Fruit fly (Drosophila melanogaster) whole organism, embryonic: ENCODE results near the gene Usp30.

Experiments
- ATbp ChIP-seq: fragments of 200-800 bp; sonication (Bioruptor generic); optimal IDR thresholded peaks from 2 replicates; lab custom pipeline; 2017; ENCODE audit warnings: missing biosample characterization, mild to moderate bottlenecking, missing genetic modification characterization, missing genetic modification reagents
- Asciz ChIP-seq: fragments of 200-800 bp; sonication (Bioruptor generic); optimal IDR thresholded peaks from 2 replicates; lab custom pipeline; 2017; ENCODE audit warnings: missing biosample characterization, mild to moderate bottlenecking, missing genetic modification characterization, missing genetic modification reagents
- Awh ChIP-seq: fragments of 200-800 bp; sonication (Bioruptor generic); IDR thresholded peaks from 2 replicates; pipeline ENCODE4, ENCODE4 v1.3.6; 2022; ENCODE audit warnings: missing biosample characterization, missing genetic modification characterization
- Bgb ChIP-seq: fragments of 200-800 bp; sonication (Bioruptor generic); IDR thresholded peaks from 2 replicates; pipeline ENCODE4 v1.3.6; 2022; ENCODE audit warnings: missing biosample characterization, missing genetic modification characterization; ENCODE audit not compliant: partially characterized antibody
- CG10959 ChIP-seq: fragments of 200-800 bp; sonication (Bioruptor generic); IDR thresholded peaks from 2 replicates; pipeline ENCODE4 v1.3.6; 2022; ENCODE audit warnings: missing biosample characterization, missing genetic modification characterization
- CG12236 ChIP-seq: fragments of 200-800 bp; sonication (Bioruptor generic); optimal IDR thresholded peaks from 2 replicates; lab custom pipeline; 2016; ENCODE audit warnings: missing biosample characterization, missing genetic modification characterization
- CG1602 ChIP-seq: fragments of 200-800 bp; sonication (Bioruptor generic); optimal IDR thresholded peaks from 3 replicates; lab custom pipeline; 2016; ENCODE audit warnings: missing biosample characterization, missing genetic modification characterization
- CG1832 ChIP-seq: fragments of 200-800 bp; sonication (Bioruptor generic); optimal IDR thresholded peaks from 2 replicates; lab custom pipeline; 2017; ENCODE audit warnings: missing biosample characterization, mild to moderate bottlenecking, missing genetic modification characterization, inconsistent platforms
- CG18476 ChIP-seq: fragments of 200-800 bp; sonication (Bioruptor generic); optimal IDR thresholded peaks from 2 replicates; lab custom pipeline; 2016; ENCODE audit warnings: missing biosample characterization, mild to moderate bottlenecking, missing genetic modification characterization
- CG2202 ChIP-seq: fragments of 200-800 bp; sonication (Bioruptor generic); optimal IDR thresholded peaks from 2 replicates; lab custom pipeline; 2018; ENCODE audit warnings: missing biosample characterization, mild to moderate bottlenecking, missing genetic modification characterization
- CG32767 ChIP-seq: fragments of 200-800 bp; sonication (Bioruptor generic); IDR thresholded peaks from 2 replicates; pipeline ENCODE4 v1.3.6; 2022; ENCODE audit warnings: missing biosample characterization, missing genetic modification characterization
- CG6683 ChIP-seq: fragments of 200-800 bp; sonication (Bioruptor generic); optimal IDR thresholded peaks from 2 replicates; lab custom pipeline; 2017; ENCODE audit warnings: missing biosample characterization, mild to moderate bottlenecking, missing genetic modification characterization, missing genetic modification reagents
- CG6813 ChIP-seq: fragments of 200-800 bp; sonication (Bioruptor generic); optimal IDR thresholded peaks from 2 replicates; lab custom pipeline; 2017; ENCODE audit warnings: missing biosample characterization, missing genetic modification characterization, mild to moderate bottlenecking, moderate library complexity, missing genetic modification reagents
- CG7963 ChIP-seq: fragments of 200-800 bp; sonication (Bioruptor generic); IDR thresholded peaks from 3 replicates; pipeline ENCODE4 v1.3.6; 2022; ENCODE audit warnings: missing biosample characterization, missing genetic modification characterization; ENCODE audit not compliant: partially characterized antibody
- CG9932 ChIP-seq: fragments of 200-800 bp; sonication (Bioruptor generic); IDR thresholded peaks from 2 replicates; pipeline ENCODE4 v1.3.6; 2022; ENCODE audit warnings: missing biosample characterization, missing genetic modification characterization
- Dek ChIP-seq: fragments of 200-800 bp; sonication (Bioruptor generic); optimal IDR thresholded peaks from 3 replicates; lab custom pipeline; 2019; ENCODE audit warnings: missing biosample characterization, mild to moderate bottlenecking, missing genetic modification characterization, moderate library complexity
- Doc3 ChIP-seq: fragments of 200-800 bp; sonication (Bioruptor generic); IDR thresholded peaks from 3 replicates; pipeline ENCODE4 v1.3.6; 2022; ENCODE audit warnings: missing biosample characterization, missing genetic modification characterization; ENCODE audit not compliant: partially characterized antibody
- Ets65A ChIP-seq: fragments of 200-800 bp; sonication (Bioruptor generic); peaks from one replicate; lab custom pipeline; 2016; ENCODE audit warnings: missing biosample characterization, missing genetic modification characterization
- Hmr ChIP-seq: fragments of 200-800 bp; sonication (Bioruptor generic); optimal IDR thresholded peaks from 3 replicates; lab custom pipeline; 2017; ENCODE audit warnings: mild to moderate bottlenecking, missing biosample characterization, missing genetic modification reagents, missing genetic modification characterization
- Lpt ChIP-seq: fragments of >200 bp; optimal IDR thresholded peaks from 2 replicates; lab custom pipeline; 2018; ENCODE audit warnings: missing biosample characterization, missing genetic modification characterization
- Mrtf ChIP-seq: fragments of 200-800 bp; sonication (Bioruptor generic); IDR thresholded peaks from 3 replicates; pipeline ENCODE4 v1.3.6; 2022; ENCODE audit warnings: missing biosample characterization, missing genetic modification characterization
- Nf-YC ChIP-seq: fragments of 200-800 bp; optimal IDR thresholded peaks from 3 replicates; lab custom pipeline; 2019; ENCODE audit warnings: missing biosample characterization, mild to moderate bottlenecking, missing genetic modification characterization, moderate library complexity
- NfI ChIP-seq: fragments of 200-800 bp; sonication (Bioruptor generic); optimal IDR thresholded peaks from 3 replicates; lab custom pipeline; 2018; ENCODE audit warnings: missing biosample characterization, mild to moderate bottlenecking, missing genetic modification characterization, moderate library complexity
- bcd ChIP-seq: fragments of 200-800 bp; sonication (Bioruptor generic); optimal IDR thresholded peaks from 2 replicates; lab custom pipeline; 2017; ENCODE audit warnings: missing biosample characterization, mild to moderate bottlenecking, missing genetic modification characterization
- bigmax ChIP-seq: fragments of 200-800 bp; sonication (Bioruptor generic); optimal IDR thresholded peaks from 2 replicates; lab custom pipeline; 2018; ENCODE audit warnings: missing biosample characterization, mild to moderate bottlenecking, missing genetic modification characterization
- btn ChIP-seq: fragments of 200-800 bp; sonication (Bioruptor generic); optimal IDR thresholded peaks from 2 replicates; lab custom pipeline; 2016; ENCODE audit warnings: missing biosample characterization, missing genetic modification characterization
- dati ChIP-seq: fragments of 200-800 bp; sonication (Bioruptor generic); IDR thresholded peaks from 2 replicates; pipeline ENCODE4 v1.3.6; 2022; ENCODE audit warnings: missing biosample characterization, missing genetic modification characterization
- ham ChIP-seq: fragments of 200-800 bp; sonication (Bioruptor generic); IDR thresholded peaks from 2 replicates; pipeline ENCODE4 v1.3.6; 2022; ENCODE audit warnings: missing biosample characterization, missing genetic modification characterization
- inv ChIP-seq: fragments of 200-800 bp; sonication (Bioruptor generic); IDR thresholded peaks from 2 replicates; pipeline ENCODE4 v1.3.6; 2022; ENCODE audit warnings: missing biosample characterization, missing genetic modification characterization; ENCODE audit not compliant: partially characterized antibody
- jigr1 ChIP-seq: fragments of 200-800 bp; sonication (Bioruptor generic); IDR thresholded peaks from 3 replicates; pipeline ENCODE4 v1.3.6; 2022; ENCODE audit warnings: missing biosample characterization, missing genetic modification characterization
- klu ChIP-seq: fragments of 200-800 bp; sonication (Bioruptor generic); IDR thresholded peaks from 2 replicates; pipeline ENCODE4 v1.3.6; 2022; ENCODE audit warnings: missing biosample characterization, missing genetic modification characterization
- lmd ChIP-seq: fragments of 200-800 bp; sonication (Bioruptor generic); IDR thresholded peaks from 2 replicates; pipeline ENCODE4 v1.3.6; 2022; ENCODE audit warnings: missing biosample characterization, missing genetic modification characterization
- luna ChIP-seq: fragments of 200-800 bp; sonication (Bioruptor generic); optimal IDR thresholded peaks from 2 replicates; lab custom pipeline; 2016; ENCODE audit warnings: missing biosample characterization, missing genetic modification characterization
- nau ChIP-seq: fragments of 200-800 bp; sonication (Bioruptor generic); optimal IDR thresholded peaks from 3 replicates; lab custom pipeline; 2017; ENCODE audit warnings: missing biosample characterization, mild to moderate bottlenecking, missing genetic modification characterization, missing genetic modification reagents
- p53 ChIP-seq: fragments of 200-800 bp; sonication (Bioruptor generic); optimal IDR thresholded peaks from 2 replicates; lab custom pipeline; 2016; ENCODE audit warnings: missing biosample characterization, missing genetic modification characterization
- pho ChIP-seq: fragments of 200-800 bp; sonication (Bioruptor generic); optimal IDR thresholded peaks from 2 replicates; lab custom pipeline; 2016; ENCODE audit warnings: missing biosample characterization, missing genetic modification characterization
- phol ChIP-seq: fragments of 200-800 bp; sonication (Bioruptor generic); optimal IDR thresholded peaks from 3 replicates; lab custom pipeline; 2018; ENCODE audit warnings: missing biosample characterization, mild to moderate bottlenecking, missing genetic modification characterization, moderate library complexity
- ranshi ChIP-seq: fragments of 200-800 bp; sonication (Bioruptor generic); IDR thresholded peaks from 2 replicates; pipeline ENCODE4 v1.3.6; 2022; ENCODE audit warnings: missing biosample characterization, missing genetic modification characterization
- repo ChIP-seq: fragments of 200-800 bp; sonication (Bioruptor generic); optimal IDR thresholded peaks from 2 replicates; lab custom pipeline; 2016; ENCODE audit warnings: missing biosample characterization, missing genetic modification characterization
- rib ChIP-seq: fragments of 200-800 bp; sonication (Bioruptor generic); IDR thresholded peaks from 2 replicates; pipeline ENCODE4 v1.3.6; 2022; ENCODE audit warnings: missing biosample characterization, missing genetic modification characterization
- ro ChIP-seq: fragments of 200-800 bp; sonication (Bioruptor generic); IDR thresholded peaks from 2 replicates; pipeline ENCODE4 v1.3.6; 2022; ENCODE audit warnings: missing biosample characterization, missing genetic modification characterization
- shn ChIP-seq: fragments of 200-800 bp; sonication (Bioruptor generic); optimal IDR thresholded peaks from 3 replicates; lab custom pipeline; 2016; ENCODE audit warnings: missing biosample characterization, missing genetic modification characterization
- sima ChIP-seq: fragments of 200-800 bp; sonication (Bioruptor generic); optimal IDR thresholded peaks from 2 replicates; lab custom pipeline; 2016; ENCODE audit warnings: missing biosample characterization, missing genetic modification characterization
- sqz ChIP-seq: fragments of 200-800 bp; sonication (Bioruptor generic); optimal IDR thresholded peaks from 3 replicates; lab custom pipeline; 2018; ENCODE audit warnings: missing biosample characterization, mild to moderate bottlenecking, missing genetic modification characterization
- stc ChIP-seq: fragments of 200-800 bp; sonication (Bioruptor generic); IDR thresholded peaks from 2 replicates; pipeline ENCODE4 v1.3.6; 2022; ENCODE audit warnings: missing biosample characterization, missing genetic modification characterization
- tgo ChIP-seq: fragments of 200-800 bp; sonication (Bioruptor generic); IDR thresholded peaks from 3 replicates; pipeline ENCODE4 v1.3.6; 2022; ENCODE audit warnings: missing biosample characterization, missing genetic modification characterization
- tll ChIP-seq, 2 experiments: fragments of 200-800 bp in 1 of 2; fragments of >200 bp in 1 of 2; sonication (Bioruptor generic) in 1 of 2; optimal IDR thresholded peaks; 2 replicates each; lab custom pipeline; 2017 to 2019; ENCODE audit warnings: missing biosample characterization in 2 of 2, missing genetic modification characterization in 2 of 2, mild to moderate bottlenecking in 1 of 2, moderate library complexity in 1 of 2
- yki ChIP-seq: fragments of >200 bp; optimal IDR thresholded peaks from 3 replicates; lab custom pipeline; 2018
- zen ChIP-seq: fragments of 200-800 bp; sonication (Bioruptor generic); optimal IDR thresholded peaks from 3 replicates; lab custom pipeline; 2018; ENCODE audit warnings: missing biosample characterization, mild to moderate bottlenecking, missing genetic modification characterization, moderate library complexity
- zfh1 ChIP-seq: fragments of 200-800 bp; sonication (Bioruptor generic); IDR thresholded peaks from 3 replicates; pipeline ENCODE4 v1.3.6; 2022; ENCODE audit warnings: missing biosample characterization, missing genetic modification characterization

The Usp30 gene

DNA sequence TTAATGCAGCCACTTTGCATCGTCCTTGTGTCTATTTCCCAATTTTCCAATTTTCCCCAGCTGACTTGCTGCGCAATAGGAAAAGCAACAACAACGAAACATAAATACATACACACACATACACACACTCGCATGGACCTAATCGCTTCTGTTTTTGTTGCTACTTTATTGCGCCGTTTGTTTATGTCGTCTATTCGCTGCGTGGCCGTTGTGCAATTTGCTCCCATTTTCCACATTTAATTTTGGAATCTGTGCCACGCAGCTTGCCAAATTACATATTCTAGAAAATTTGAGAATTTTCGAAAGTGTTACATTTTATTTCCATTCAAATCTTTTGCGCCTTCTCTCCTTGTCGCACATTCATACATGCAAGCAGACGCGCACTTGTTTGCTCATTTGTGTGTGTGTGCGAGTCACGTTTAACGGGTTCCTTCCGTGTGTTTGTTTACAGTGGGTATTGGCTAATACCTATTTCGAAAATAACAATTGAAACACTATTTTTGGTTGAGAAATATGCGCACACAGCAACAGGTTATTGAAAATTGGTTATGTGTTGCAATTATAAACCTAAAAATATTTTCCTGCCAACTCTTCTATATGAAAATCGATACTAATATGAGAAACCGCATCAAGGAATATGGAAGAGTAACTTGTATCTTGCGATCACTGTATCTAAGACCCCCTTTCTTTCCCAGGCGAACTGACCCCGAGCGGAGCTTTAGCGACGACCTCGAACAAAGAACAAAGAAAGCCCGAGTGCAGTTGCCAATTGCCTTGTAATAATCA lies 745 bp upstream of the Usp30 start (continued):
- TF ChIP-seq ham (GFP tag; lab: Robert Waterston, UW): no peak
- peak; percentile 20 for TF ChIP-seq repo (GFP tag; lab: Kevin White, UChicago)
- no peak for TF ChIP-seq inv (GFP tag; lab: Robert Waterston, UW)
- TF ChIP-seq sqz (GFP tag; lab: Kevin White, UChicago): no peak
- no peak for TF ChIP-seq Ets65A
- TF ChIP-seq jigr1 (GFP tag; lab: Robert Waterston, UW): no peak
- peak; percentile 27 for TF ChIP-seq Dek
- TF ChIP-seq CG7963 (GFP tag; lab: Robert Waterston, UW): no peak
- TF ChIP-seq CG1832: no peak
- TF ChIP-seq NfI (GFP tag; lab: Kevin White, UChicago): peak; percentile 57
- peak; percentile 64 for TF ChIP-seq Hmr (GFP tag; lab: Kevin White, UChicago)
- TF ChIP-seq Lpt (GFP tag; lab: Kevin White, UChicago): no peak
- no peak for TF ChIP-seq CG18476 (GFP tag; lab: Kevin White, UChicago)
- no peak for TF ChIP-seq p53 (GFP tag; lab: Kevin White, UChicago)
- TF ChIP-seq lmd: peak; percentile 53; the same call in 1 of the 2 replicates
- no peak for TF ChIP-seq rib (GFP tag; lab: Robert Waterston, UW)
- TF ChIP-seq Bgb (GFP tag; lab: Robert Waterston, UW): no peak
- TF ChIP-seq phol (tag; lab: Kevin White, UChicago): peak; percentile 41
- TF ChIP-seq CG6683 (GFP tag; lab: Kevin White, UChicago): peak; percentile 21
- TF ChIP-seq Asciz (GFP tag; lab: Kevin White, UChicago): peak; percentile 29
- peak; percentile 8 for TF ChIP-seq CG6813 (GFP tag; lab: Kevin White, UChicago)
- no peak for TF ChIP-seq CG1602 (GFP tag; lab: Kevin White, UChicago)
- no peak for TF ChIP-seq stc (GFP tag; lab: Robert Waterston, UW)
- TF ChIP-seq btn: no peak
- no peak for TF ChIP-seq CG10959
- TF ChIP-seq zfh1 (GFP tag; lab: Robert Waterston, UW): no peak
- no peak for TF ChIP-seq Doc3 (GFP tag; lab: Robert Waterston, UW)
- TF ChIP-seq ranshi (GFP tag; lab: Robert Waterston, UW): 0 out of 2 replicates have a peak, but pooled peaks have one; percentile 27
- no peak for TF ChIP-seq Awh (GFP tag; lab: Robert Waterston, UW)
- peak; percentile 35 for TF ChIP-seq Nf-YC (tag; lab: Kevin White, UChicago)
- TF ChIP-seq dati (GFP tag; lab: Robert Waterston, UW): no peak
- peak; percentile 51 for TF ChIP-seq pho (GFP tag; lab: Kevin White, UChicago)
- peak; percentile 8 for TF ChIP-seq zen (tag; lab: Kevin White, UChicago)
- no peak for TF ChIP-seq sima (GFP tag; lab: Kevin White, UChicago)
- no peak for TF ChIP-seq klu (GFP tag; lab: Robert Waterston, UW)
- peak; percentile 26 for TF ChIP-seq CG2202 (tag; lab: Kevin White, UChicago)
- TF ChIP-seq tgo (GFP tag; lab: Robert Waterston, UW): peak; percentile 47; the same call in 2 of the 3 replicates
- peak; percentile 39 for TF ChIP-seq shn
- TF ChIP-seq CG12236: no peak
- TF ChIP-seq bcd (GFP tag; lab: Kevin White, UChicago): no peak
- no peak for TF ChIP-seq tll (GFP tag; optimal IDR thresholded peaks at IDR 0.05; lab: Kevin White, UChicago)
- TF ChIP-seq CG9932 (GFP tag; lab: Robert Waterston, UW): peak; percentile 57
- TF ChIP-seq yki (lab: Kevin White, UChicago): no peak
- no peak for TF ChIP-seq ro
- TF ChIP-seq ATbp (GFP tag; lab: Kevin White, UChicago): peak; percentile 48
- TF ChIP-seq luna (GFP tag; lab: Kevin White, UChicago): no peak
- no peak for TF ChIP-seq bigmax (GFP tag; lab: Kevin White, UChicago)
- TF ChIP-seq CG32767 (GFP tag; lab: Robert Waterston, UW): no peak
- TF ChIP-seq Mrtf (GFP tag; lab: Robert Waterston, UW): no peak
- TF ChIP-seq nau (GFP tag; lab: Kevin White, UChicago): peak; percentile 40
